Fruit fly (Drosophila melanogaster) whole organism, embryonic: ENCODE data around the gene FoxL1.

Source experiments
- Atf6 ChIP-seq: fragments of 200-800 bp; sonication (Bioruptor generic); IDR thresholded peaks from 2 replicates; pipeline ENCODE4 v1.3.6; 2022; ENCODE audit warnings: missing biosample characterization, missing genetic modification characterization
- BEAF-32 ChIP-seq: fragments of 200-800 bp; sonication (Bioruptor generic); optimal IDR thresholded peaks from 3 replicates; lab custom pipeline; 2017; ENCODE audit warnings: missing biosample characterization, missing genetic modification characterization, mild to moderate bottlenecking, moderate library complexity, missing genetic modification reagents
- CG10321 ChIP-seq: fragments of 200-800 bp; sonication (Bioruptor generic); IDR thresholded peaks from 2 replicates; pipeline ENCODE4 v1.3.6; 2022; ENCODE audit warnings: missing biosample characterization, missing genetic modification characterization
- CG10979 ChIP-seq: fragments of 200-800 bp; sonication (Bioruptor generic); optimal IDR thresholded peaks from 2 replicates; lab custom pipeline; 2018; ENCODE audit warnings: missing biosample characterization, mild to moderate bottlenecking, missing genetic modification characterization, moderate library complexity
- CG11695 ChIP-seq: fragments of 200-800 bp; sonication (Bioruptor generic); IDR thresholded peaks from 3 replicates; pipeline ENCODE4 v1.3.6; 2022; ENCODE audit warnings: missing biosample characterization, missing genetic modification characterization
- CG11696 ChIP-seq: fragments of 200-800 bp; sonication (Bioruptor generic); IDR thresholded peaks from 2 replicates; pipeline ENCODE4 v1.3.6; 2022; ENCODE audit warnings: missing biosample characterization, missing genetic modification characterization
- CG1233 ChIP-seq: fragments of 200-800 bp; sonication (Bioruptor generic); optimal IDR thresholded peaks from 4 replicates; lab custom pipeline; 2018; ENCODE audit warnings: missing biosample characterization, mild to moderate bottlenecking, missing genetic modification characterization
- CG14667 ChIP-seq: fragments of 200-800 bp; sonication (Bioruptor generic); IDR thresholded peaks from 2 replicates; pipeline ENCODE4 v1.3.6; 2022; ENCODE audit warnings: missing biosample characterization, missing genetic modification characterization
- CG14860 ChIP-seq: fragments of 200-800 bp; sonication (Bioruptor generic); IDR thresholded peaks from 3 replicates; pipeline ENCODE4 v1.3.6; 2022; ENCODE audit warnings: missing biosample characterization, missing genetic modification characterization; ENCODE audit not compliant: partially characterized antibody
- CG1603 ChIP-seq: fragments of 200-800 bp; sonication (Bioruptor generic); optimal IDR thresholded peaks from 2 replicates; lab custom pipeline; 2019; ENCODE audit warnings: missing biosample characterization, mild to moderate bottlenecking, missing genetic modification characterization, moderate library complexity
- CG18599 ChIP-seq: fragments of 200-800 bp; sonication (Bioruptor generic); optimal IDR thresholded peaks from 3 replicates; lab custom pipeline; 2017; ENCODE audit warnings: missing biosample characterization, missing genetic modification characterization, mild to moderate bottlenecking, moderate library complexity, missing genetic modification reagents
- CG32772 ChIP-seq: fragments of 200-800 bp; sonication (Bioruptor generic); IDR thresholded peaks from 2 replicates; pipeline ENCODE4 v1.3.6; 2022; ENCODE audit warnings: missing biosample characterization, missing genetic modification characterization
- CG33213 ChIP-seq: fragments of 200-800 bp; sonication (Bioruptor generic); optimal IDR thresholded peaks from 3 replicates; lab custom pipeline; 2016; ENCODE audit warnings: missing biosample characterization, missing genetic modification characterization
- CG34224 ChIP-seq: fragments of 200-800 bp; sonication (Bioruptor generic); IDR thresholded peaks from 3 replicates; pipeline ENCODE4 v1.3.6; 2022; ENCODE audit warnings: missing biosample characterization, missing genetic modification characterization; ENCODE audit not compliant: partially characterized antibody
- CG3838 ChIP-seq: fragments of 200-800 bp; sonication (Bioruptor generic); optimal IDR thresholded peaks from 3 replicates; lab custom pipeline; 2016; ENCODE audit warnings: missing biosample characterization, missing genetic modification characterization
- CG4820 ChIP-seq: fragments of 200-800 bp; sonication (Bioruptor generic); optimal IDR thresholded peaks from 3 replicates; lab custom pipeline; 2016; ENCODE audit warnings: missing biosample characterization, missing genetic modification characterization
- CG6272 ChIP-seq: fragments of 200-800 bp; sonication (Bioruptor generic); IDR thresholded peaks from 2 replicates; pipeline ENCODE4 v1.3.6; 2022; ENCODE audit warnings: missing biosample characterization, missing genetic modification characterization
- CG6654 ChIP-seq: fragments of 200-800 bp; sonication (Bioruptor generic); optimal IDR thresholded peaks from 2 replicates; lab custom pipeline; 2017; ENCODE audit warnings: missing biosample characterization, mild to moderate bottlenecking, missing genetic modification characterization
- CG7963 ChIP-seq: fragments of 200-800 bp; sonication (Bioruptor generic); IDR thresholded peaks from 3 replicates; pipeline ENCODE4 v1.3.6; 2022; ENCODE audit warnings: missing biosample characterization, missing genetic modification characterization; ENCODE audit not compliant: partially characterized antibody
- CrebB ChIP-seq: fragments of 200-800 bp; sonication (Bioruptor generic); optimal IDR thresholded peaks from 3 replicates; lab custom pipeline; 2018; ENCODE audit warnings: missing biosample characterization, mild to moderate bottlenecking, missing genetic modification characterization
- D ChIP-seq, 2 experiments: fragments of 200-800 bp in 1 of 2; fragments of >200 bp in 1 of 2; sonication (Bioruptor generic) in 1 of 2; optimal IDR thresholded peaks; 2 replicates in 1 of 2; 3 replicates in 1 of 2; lab custom pipeline; 2017; ENCODE audit warnings: mild to moderate bottlenecking in 1 of 2, missing biosample characterization in 1 of 2, missing genetic modification characterization in 1 of 2, missing genetic modification reagents in 1 of 2
- Dfd ChIP-seq, 2 experiments: fragments of >200 bp; optimal IDR thresholded peaks; 2 replicates each; lab custom pipeline; 2017; ENCODE audit warnings: missing biosample characterization in 2 of 2, missing genetic modification characterization in 2 of 2
- Dip2 ChIP-seq: fragments of 200-800 bp; sonication (Bioruptor generic); IDR thresholded peaks from 2 replicates; pipeline ENCODE4 v1.3.6; 2022; ENCODE audit warnings: missing biosample characterization, missing genetic modification characterization
- Elba2 ChIP-seq: fragments of 200-800 bp; sonication (Bioruptor generic); optimal IDR thresholded peaks from 3 replicates; lab custom pipeline; 2016; ENCODE audit warnings: missing biosample characterization, missing genetic modification characterization
- Fer1 ChIP-seq: fragments of 200-800 bp; sonication (Bioruptor generic); optimal IDR thresholded peaks from 2 replicates; lab custom pipeline; 2017; ENCODE audit warnings: missing biosample characterization, mild to moderate bottlenecking, missing genetic modification characterization
- HLH4C ChIP-seq: fragments of 200-800 bp; sonication (Bioruptor generic); IDR thresholded peaks from 3 replicates; pipeline ENCODE4 v1.3.6; 2022; ENCODE audit warnings: missing biosample characterization, missing genetic modification characterization; ENCODE audit not compliant: partially characterized antibody
- Hmx ChIP-seq: fragments of 200-800 bp; sonication (Bioruptor generic); optimal IDR thresholded peaks from 2 replicates; lab custom pipeline; 2016; ENCODE audit warnings: missing biosample characterization, missing genetic modification characterization
- Hr78 ChIP-seq, 2 experiments: fragments of 200-800 bp in 1 of 2; fragments of >200 bp in 1 of 2; sonication (Bioruptor generic) in 1 of 2; optimal IDR thresholded peaks; 2 replicates each; lab custom pipeline; 2017 to 2019; ENCODE audit warnings: missing biosample characterization in 2 of 2, missing genetic modification characterization in 2 of 2, mild to moderate bottlenecking in 1 of 2, moderate library complexity in 1 of 2
- Meics ChIP-seq: fragments of 200-800 bp; sonication (Bioruptor generic); optimal IDR thresholded peaks from 2 replicates; lab custom pipeline; 2017; ENCODE audit warnings: missing biosample characterization, mild to moderate bottlenecking, missing genetic modification characterization
- NfI ChIP-seq: fragments of 200-800 bp; sonication (Bioruptor generic); optimal IDR thresholded peaks from 3 replicates; lab custom pipeline; 2018; ENCODE audit warnings: missing biosample characterization, mild to moderate bottlenecking, missing genetic modification characterization, moderate library complexity
- Pdp1 ChIP-seq, 2 experiments: fragments of 200-800 bp; sonication (Bioruptor generic); optimal IDR thresholded peaks; 3 replicates each; lab custom pipeline; 2016; ENCODE audit warnings: missing biosample characterization in 2 of 2, missing genetic modification characterization in 2 of 2, mild to moderate bottlenecking in 1 of 2, moderate library complexity in 1 of 2
- Sox102F ChIP-seq: fragments of 200-800 bp; sonication (Bioruptor generic); optimal IDR thresholded peaks from 2 replicates; lab custom pipeline; 2018; ENCODE audit warnings: missing biosample characterization, mild to moderate bottlenecking, missing genetic modification characterization, moderate library complexity
- dm ChIP-seq: fragments of 200-800 bp; sonication (Bioruptor generic); optimal IDR thresholded peaks from 3 replicates; lab custom pipeline; 2016; ENCODE audit warnings: missing biosample characterization, missing genetic modification characterization
- dysf ChIP-seq: fragments of 200-800 bp; sonication (Bioruptor generic); IDR thresholded peaks from 3 replicates; pipeline ENCODE4 v1.3.6; 2022; ENCODE audit warnings: missing biosample characterization, missing genetic modification characterization
- lmd ChIP-seq: fragments of 200-800 bp; sonication (Bioruptor generic); IDR thresholded peaks from 2 replicates; pipeline ENCODE4 v1.3.6; 2022; ENCODE audit warnings: missing biosample characterization, missing genetic modification characterization
- lov ChIP-seq, 2 experiments: fragments of 200-800 bp in 1 of 2; fragments of >200 bp in 1 of 2; sonication (Bioruptor generic) in 1 of 2; IDR thresholded peaks in 1 of 2; optimal IDR thresholded peaks in 1 of 2; 2 replicates in 1 of 2; 3 replicates in 1 of 2; pipeline versions ENCODE4 v1.3.6 to Lab custom; 2017 to 2022; ENCODE audit warnings: missing biosample characterization in 1 of 2, missing genetic modification characterization in 1 of 2
- mam ChIP-seq: fragments of 200-800 bp; sonication (Bioruptor generic); optimal IDR thresholded peaks from 3 replicates; lab custom pipeline; 2016; ENCODE audit warnings: missing biosample characterization, missing genetic modification characterization
- nerfin-1 ChIP-seq: fragments of 200-800 bp; sonication (Bioruptor generic); optimal IDR thresholded peaks from 3 replicates; lab custom pipeline; 2019; ENCODE audit warnings: missing biosample characterization, mild to moderate bottlenecking, missing genetic modification characterization, moderate library complexity
- otp ChIP-seq: fragments of 200-800 bp; sonication (Bioruptor generic); IDR thresholded peaks from 3 replicates; pipeline ENCODE4, ENCODE4 v1.3.6; 2022; ENCODE audit warnings: missing biosample characterization, missing genetic modification characterization
- pnt ChIP-seq: fragments of 200-800 bp; sonication (Bioruptor generic); optimal IDR thresholded peaks from 3 replicates; lab custom pipeline; 2016; ENCODE audit warnings: missing biosample characterization, missing genetic modification characterization
- psq ChIP-seq: fragments of 200-800 bp; sonication (Bioruptor generic); optimal IDR thresholded peaks from 2 replicates; lab custom pipeline; 2017; ENCODE audit warnings: missing biosample characterization, missing genetic modification characterization
- ro ChIP-seq: fragments of 200-800 bp; sonication (Bioruptor generic); IDR thresholded peaks from 2 replicates; pipeline ENCODE4 v1.3.6; 2022; ENCODE audit warnings: missing biosample characterization, missing genetic modification characterization
- sima ChIP-seq: fragments of 200-800 bp; sonication (Bioruptor generic); optimal IDR thresholded peaks from 2 replicates; lab custom pipeline; 2016; ENCODE audit warnings: missing biosample characterization, missing genetic modification characterization
- sna ChIP-seq: fragments of 200-800 bp; sonication (Bioruptor generic); IDR thresholded peaks from 2 replicates; pipeline ENCODE4 v1.3.6; 2022; ENCODE audit warnings: missing biosample characterization, missing genetic modification characterization; ENCODE audit not compliant: partially characterized antibody
- stc ChIP-seq: fragments of 200-800 bp; sonication (Bioruptor generic); IDR thresholded peaks from 2 replicates; pipeline ENCODE4 v1.3.6; 2022; ENCODE audit warnings: missing biosample characterization, missing genetic modification characterization
- sug ChIP-seq: fragments of 200-800 bp; optimal IDR thresholded peaks from 2 replicates; lab custom pipeline; 2019; ENCODE audit warnings: missing biosample characterization, mild to moderate bottlenecking, missing genetic modification characterization, moderate library complexity
- tap ChIP-seq: fragments of 200-800 bp; optimal IDR thresholded peaks from 3 replicates; lab custom pipeline; 2019; ENCODE audit warnings: missing biosample characterization, mild to moderate bottlenecking, missing genetic modification characterization, moderate library complexity
- unpg ChIP-seq: fragments of 200-800 bp; sonication (Bioruptor generic); optimal IDR thresholded peaks from 3 replicates; lab custom pipeline; 2018; ENCODE audit warnings: missing biosample characterization, mild to moderate bottlenecking, missing genetic modification characterization, moderate library complexity
- vvl ChIP-seq: fragments of 200-800 bp; sonication (Bioruptor generic); IDR thresholded peaks from 2 replicates; pipeline ENCODE4 v1.3.6; 2022; ENCODE audit warnings: missing biosample characterization, missing genetic modification characterization
- yki ChIP-seq: fragments of >200 bp; optimal IDR thresholded peaks from 3 replicates; lab custom pipeline; 2018
- z ChIP-seq: fragments of 200-800 bp; sonication (Bioruptor generic); IDR thresholded peaks from 3 replicates; pipeline ENCODE4 v1.3.6; 2022; ENCODE audit warnings: missing biosample characterization, missing genetic modification characterization

The FoxL1 gene

DNA sequence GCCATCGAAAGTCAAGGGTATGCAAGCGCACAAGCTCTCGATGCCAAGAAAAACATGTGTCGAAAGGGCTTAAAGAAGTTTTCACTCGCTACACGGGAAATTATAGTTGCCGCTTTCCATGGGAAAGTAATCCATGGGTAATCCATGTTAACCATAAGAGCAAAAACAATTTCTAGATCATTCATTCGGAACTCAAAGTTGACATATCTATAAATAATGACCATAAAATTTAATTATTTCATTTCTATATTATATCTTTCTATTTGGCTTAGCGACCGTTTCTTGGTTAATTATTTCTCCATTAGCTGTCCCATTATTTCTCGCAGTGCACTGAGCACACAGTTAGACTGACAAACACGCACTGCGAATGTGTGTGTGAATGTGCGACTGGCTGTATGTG, 18.0 kb upstream of the FoxL1 start (continued):
- TF ChIP-seq CG3838 (GFP tag; lab: Kevin White, UChicago) = no peak
- TF ChIP-seq sna (GFP tag; lab: Robert Waterston, UW) = no peak
- TF ChIP-seq CrebB (tag; lab: Kevin White, UChicago) = no peak
- no peak for TF ChIP-seq HLH4C (GFP tag; lab: Robert Waterston, UW)
- peak; percentile 60 for TF ChIP-seq sug (tag; lab: Kevin White, UChicago)
- no peak for TF ChIP-seq unpg (GFP tag; lab: Kevin White, UChicago)
- no peak for TF ChIP-seq stc
- TF ChIP-seq dysf (GFP tag; lab: Robert Waterston, UW) = no peak
- TF ChIP-seq ro (GFP tag; lab: Robert Waterston, UW) = no peak
- TF ChIP-seq dm (GFP tag; lab: Kevin White, UChicago) = no peak
- peak; percentile 17 for TF ChIP-seq CG10979 (tag; lab: Kevin White, UChicago)
- TF ChIP-seq CG14860 (GFP tag; lab: Robert Waterston, UW) = no peak
- no peak for TF ChIP-seq yki
- no peak for TF ChIP-seq Atf6 (GFP tag; lab: Robert Waterston, UW)
- TF ChIP-seq psq (GFP tag; lab: Kevin White, UChicago) = no peak
- TF ChIP-seq Elba2 = no peak
- TF ChIP-seq CG32772 (GFP tag; lab: Robert Waterston, UW) = no peak
- TF ChIP-seq CG18599 (GFP tag; lab: Kevin White, UChicago) = peak; percentile 49
- TF ChIP-seq CG33213 (GFP tag; lab: Kevin White, UChicago) = no peak
- no peak for TF ChIP-seq lmd (GFP tag; lab: Robert Waterston, UW)
- peak; percentile 45 for TF ChIP-seq NfI (GFP tag; lab: Kevin White, UChicago)
- TF ChIP-seq CG6654 = no peak
- TF ChIP-seq lov (optimal IDR thresholded peaks at IDR 0.05; lab: Kevin White, UChicago) = no peak
- no peak for TF ChIP-seq lov (GFP tag; IDR thresholded peaks at IDR 0.05; lab: Robert Waterston, UW)
- no peak for TF ChIP-seq sima
- TF ChIP-seq nerfin-1 (tag; lab: Kevin White, UChicago) = no peak
- no peak for TF ChIP-seq CG14667 (GFP tag; lab: Robert Waterston, UW)
- no peak for TF ChIP-seq CG6272
- no peak for TF ChIP-seq pnt (GFP tag; lab: Kevin White, UChicago)
- no peak for TF ChIP-seq CG4820 (GFP tag; lab: Kevin White, UChicago)
- TF ChIP-seq vvl (GFP tag; lab: Robert Waterston, UW) = no peak
- TF ChIP-seq CG1603 (tag; lab: Kevin White, UChicago) = no peak
- no peak for TF ChIP-seq Hmx (GFP tag; lab: Kevin White, UChicago)
- TF ChIP-seq Meics (GFP tag; lab: Kevin White, UChicago) = peak; percentile 57
- no peak for TF ChIP-seq D (optimal IDR thresholded peaks at IDR 0.05; lab: Kevin White, UChicago)
- TF ChIP-seq D (GFP tag; optimal IDR thresholded peaks at IDR 0.05; lab: Kevin White, UChicago) = no peak
- TF ChIP-seq CG11696 = no peak
- TF ChIP-seq z (GFP tag; lab: Robert Waterston, UW) = no peak
- TF ChIP-seq CG11695 = no peak
- no peak for TF ChIP-seq tap (tag; lab: Kevin White, UChicago)
- TF ChIP-seq Dfd (GFP tag; optimal IDR thresholded peaks at IDR 0.05; lab: Kevin White, UChicago) = no peak
- peak; percentile 42 for TF ChIP-seq Sox102F
- no peak for TF ChIP-seq Hr78 (GFP tag; optimal IDR thresholded peaks at IDR 0.05; lab: Kevin White, UChicago)
- no peak for TF ChIP-seq CG10321 (GFP tag; lab: Robert Waterston, UW)
- no peak for TF ChIP-seq BEAF-32 (GFP tag; lab: Kevin White, UChicago)
- TF ChIP-seq Fer1 (GFP tag; lab: Kevin White, UChicago) = peak; percentile 33
- TF ChIP-seq CG1233 (GFP tag; lab: Kevin White, UChicago) = no peak
- no peak for TF ChIP-seq CG34224 (GFP tag; lab: Robert Waterston, UW)
- TF ChIP-seq otp (GFP tag; lab: Robert Waterston, UW) = no peak
- TF ChIP-seq CG7963 (GFP tag; lab: Robert Waterston, UW) = no peak
- no peak for TF ChIP-seq mam (GFP tag; lab: Kevin White, UChicago)
- TF ChIP-seq Dip2 (GFP tag; lab: Robert Waterston, UW) = no peak
- no peak for TF ChIP-seq Pdp1 (GFP tag; optimal IDR thresholded peaks at IDR 0.05; lab: Kevin White, UChicago)
